Fruit fly (Drosophila melanogaster) S2 (cell line): Measurements from ENCODE around the gene CG34268.
A peak's percentile ranks its signal among the peaks of the same experiment; 100 is the strongest.

ENCODE experiments used
- CG8478 ChIP-seq: fragments of >200 bp; optimal IDR thresholded peaks from 2 replicates; lab custom pipeline; 2018
- CTCF ChIP-seq, 2 experiments: fragments of >200 bp; optimal IDR thresholded peaks; 2 replicates each; lab custom pipeline; 2018

DNA sequence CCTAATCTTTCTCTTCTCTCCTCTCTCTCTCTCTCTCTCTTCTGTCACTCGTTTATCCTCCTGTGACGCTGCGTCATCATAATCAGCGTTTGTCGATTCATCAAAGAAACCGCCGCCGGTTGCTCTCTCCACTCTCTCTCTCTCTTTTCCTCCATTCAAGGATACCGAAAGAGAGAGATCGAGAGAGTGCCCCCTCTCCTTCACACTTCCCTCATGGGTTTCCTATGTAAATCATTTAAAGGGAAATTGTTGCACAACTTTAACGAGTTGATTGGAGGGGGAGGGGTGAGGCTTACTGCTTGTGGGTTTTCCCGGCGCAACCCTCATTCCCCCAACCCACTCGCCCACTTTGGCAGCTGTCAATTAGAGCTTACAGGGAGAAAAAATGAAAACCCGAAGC lies 43.4 kb downstream of the CG34268 start:
- no peak for TF ChIP-seq CTCF (optimal IDR thresholded peaks at IDR 0.05; lab: Kevin White, UChicago)
- peak; percentile 28 for TF ChIP-seq CG8478 (lab: Kevin White, UChicago)
